Fruit fly (Drosophila melanogaster) whole organism, embryonic: Measurements from ENCODE around the gene SoYb.

ENCODE experiments used
- Atf-2 ChIP-seq: fragments of 200-800 bp; sonication (Bioruptor generic); optimal IDR thresholded peaks from 2 replicates; lab custom pipeline; 2016; ENCODE audit warnings: missing biosample characterization, missing genetic modification characterization
- CG10147 ChIP-seq: fragments of 200-800 bp; sonication (Bioruptor generic); optimal IDR thresholded peaks from 2 replicates; lab custom pipeline; 2019; ENCODE audit warnings: missing biosample characterization, mild to moderate bottlenecking, missing genetic modification characterization, moderate library complexity
- CG11398 ChIP-seq: fragments of 200-800 bp; sonication (Bioruptor generic); optimal IDR thresholded peaks from 2 replicates; lab custom pipeline; 2016; ENCODE audit warnings: missing biosample characterization, missing genetic modification characterization
- CG12071 ChIP-seq: fragments of 200-800 bp; sonication (Bioruptor generic); optimal IDR thresholded peaks from 3 replicates; lab custom pipeline; 2018; ENCODE audit warnings: missing biosample characterization, mild to moderate bottlenecking, missing genetic modification characterization
- CG12155 ChIP-seq: fragments of 200-800 bp; sonication (Bioruptor generic); optimal IDR thresholded peaks from 3 replicates; lab custom pipeline; 2016; ENCODE audit warnings: missing biosample characterization, missing genetic modification characterization
- CG15479 ChIP-seq: fragments of 200-800 bp; sonication (Bioruptor generic); optimal IDR thresholded peaks from 3 replicates; lab custom pipeline; 2019; ENCODE audit warnings: missing biosample characterization, mild to moderate bottlenecking, missing genetic modification characterization, moderate library complexity
- CG16863 ChIP-seq: fragments of 200-800 bp; sonication (Bioruptor generic); optimal IDR thresholded peaks from 3 replicates; lab custom pipeline; 2016; ENCODE audit warnings: missing biosample characterization, missing genetic modification characterization
- CG17361 ChIP-seq: fragments of 200-800 bp; sonication (Bioruptor generic); IDR thresholded peaks from 3 replicates; pipeline ENCODE4 v1.3.6; 2022; ENCODE audit warnings: missing biosample characterization, missing genetic modification characterization
- CG1832 ChIP-seq: fragments of 200-800 bp; sonication (Bioruptor generic); optimal IDR thresholded peaks from 2 replicates; lab custom pipeline; 2017; ENCODE audit warnings: missing biosample characterization, mild to moderate bottlenecking, missing genetic modification characterization, inconsistent platforms
- CG31365 ChIP-seq: fragments of 200-800 bp; sonication (Bioruptor generic); optimal IDR thresholded peaks from 2 replicates; lab custom pipeline; 2018; ENCODE audit warnings: missing biosample characterization, mild to moderate bottlenecking, missing genetic modification characterization
- CG32532 ChIP-seq: fragments of 200-800 bp; sonication (Bioruptor generic); IDR thresholded peaks from 2 replicates; pipeline ENCODE4 v1.3.6; 2022; ENCODE audit warnings: missing biosample characterization, missing genetic modification characterization
- CG3847 ChIP-seq: fragments of 200-800 bp; sonication (Bioruptor generic); IDR thresholded peaks from 2 replicates; pipeline ENCODE4 v1.3.6; 2022; ENCODE audit warnings: missing biosample characterization, missing genetic modification characterization
- CG4730 ChIP-seq: fragments of 200-800 bp; sonication (Bioruptor generic); IDR thresholded peaks from 2 replicates; pipeline ENCODE4 v1.3.6; 2022; ENCODE audit warnings: missing biosample characterization, missing genetic modification characterization
- CG6765 ChIP-seq: fragments of 200-800 bp; sonication (Bioruptor generic); optimal IDR thresholded peaks from 3 replicates; lab custom pipeline; 2017; ENCODE audit warnings: missing biosample characterization, mild to moderate bottlenecking, missing genetic modification characterization
- CG6813 ChIP-seq: fragments of 200-800 bp; sonication (Bioruptor generic); optimal IDR thresholded peaks from 2 replicates; lab custom pipeline; 2017; ENCODE audit warnings: missing biosample characterization, missing genetic modification characterization, mild to moderate bottlenecking, moderate library complexity, missing genetic modification reagents
- CG7556 ChIP-seq: fragments of 200-800 bp; sonication (Bioruptor generic); optimal IDR thresholded peaks from 2 replicates; lab custom pipeline; 2017; ENCODE audit warnings: missing biosample characterization, mild to moderate bottlenecking, missing genetic modification characterization
- CG7745 ChIP-seq: fragments of 200-800 bp; sonication (Bioruptor generic); optimal IDR thresholded peaks from 2 replicates; lab custom pipeline; 2018; ENCODE audit warnings: missing biosample characterization, mild to moderate bottlenecking, missing genetic modification characterization, moderate library complexity
- CG8765 ChIP-seq: fragments of 200-800 bp; sonication (Bioruptor generic); IDR thresholded peaks from 2 replicates; pipeline ENCODE4 v1.3.6; 2022; ENCODE audit warnings: missing biosample characterization, missing genetic modification characterization
- CTCF ChIP-seq: fragments of 200-800 bp; sonication (Bioruptor generic); optimal IDR thresholded peaks from 2 replicates; lab custom pipeline; 2017; ENCODE audit warnings: missing biosample characterization, mild to moderate bottlenecking, missing genetic modification characterization, moderate library complexity
- Dad ChIP-seq: fragments of 200-800 bp; sonication (Bioruptor generic); optimal IDR thresholded peaks from 3 replicates; lab custom pipeline; 2016; ENCODE audit warnings: missing biosample characterization, missing genetic modification characterization
- E2f1 ChIP-seq: fragments of 200-800 bp; sonication (Bioruptor generic); IDR thresholded peaks from 2 replicates; pipeline ENCODE4 v1.3.6; 2022; ENCODE audit warnings: missing biosample characterization, missing genetic modification characterization
- Fer3 ChIP-seq: fragments of 200-800 bp; sonication (Bioruptor generic); optimal IDR thresholded peaks from 2 replicates; lab custom pipeline; 2018; ENCODE audit warnings: missing biosample characterization, mild to moderate bottlenecking, missing genetic modification characterization, moderate library complexity
- H2.0 ChIP-seq: fragments of 200-800 bp; sonication (Bioruptor generic); IDR thresholded peaks from 2 replicates; pipeline ENCODE4 v1.3.6; 2022; ENCODE audit warnings: missing biosample characterization, missing genetic modification characterization
- HmgZ ChIP-seq: fragments of 200-800 bp; sonication (Bioruptor generic); optimal IDR thresholded peaks from 2 replicates; lab custom pipeline; 2018; ENCODE audit warnings: missing biosample characterization, mild to moderate bottlenecking, missing genetic modification characterization
- Hmr ChIP-seq: fragments of 200-800 bp; sonication (Bioruptor generic); optimal IDR thresholded peaks from 3 replicates; lab custom pipeline; 2017; ENCODE audit warnings: mild to moderate bottlenecking, missing biosample characterization, missing genetic modification reagents, missing genetic modification characterization
- Kr ChIP-seq: fragments of 200-800 bp; sonication (Bioruptor generic); optimal IDR thresholded peaks from 2 replicates; lab custom pipeline; 2017; ENCODE audit warnings: missing biosample characterization, mild to moderate bottlenecking, missing genetic modification characterization
- Nf-YA ChIP-seq: fragments of 200-800 bp; sonication (Bioruptor generic); IDR thresholded peaks from 2 replicates; pipeline ENCODE4 v1.3.6; 2022; ENCODE audit warnings: missing biosample characterization, missing genetic modification characterization
- Optix ChIP-seq: fragments of 200-800 bp; sonication (Bioruptor generic); IDR thresholded peaks from 3 replicates; pipeline ENCODE4 v1.3.6; 2022; ENCODE audit warnings: missing biosample characterization, missing genetic modification characterization
- Ptx1 ChIP-seq: fragments of 200-800 bp; sonication (Bioruptor generic); IDR thresholded peaks from 2 replicates; pipeline ENCODE4 v1.3.6; 2022; ENCODE audit warnings: missing biosample characterization, missing genetic modification characterization
- Rx ChIP-seq: fragments of 200-800 bp; sonication (Bioruptor generic); IDR thresholded peaks from 2 replicates; pipeline ENCODE4 v1.3.6; 2022; ENCODE audit warnings: missing biosample characterization, missing genetic modification characterization
- Sry-β ChIP-seq: fragments of 200-800 bp; sonication (Bioruptor generic); optimal IDR thresholded peaks from 2 replicates; lab custom pipeline; 2018; ENCODE audit warnings: missing biosample characterization, mild to moderate bottlenecking, missing genetic modification characterization, moderate library complexity
- Tbp ChIP-seq: fragments of >200 bp; optimal IDR thresholded peaks from 2 replicates; lab custom pipeline; 2018; ENCODE audit warnings: missing biosample characterization, missing genetic modification characterization
- Xrp1 ChIP-seq: fragments of 200-800 bp; sonication (Bioruptor generic); IDR thresholded peaks from 2 replicates; pipeline ENCODE4 v1.3.6; 2022; ENCODE audit warnings: missing biosample characterization, missing genetic modification characterization
- YL-1 ChIP-seq: fragments of 200-800 bp; sonication (Bioruptor generic); optimal IDR thresholded peaks from 3 replicates; lab custom pipeline; 2017; ENCODE audit warnings: missing biosample characterization, mild to moderate bottlenecking, missing genetic modification characterization
- ac ChIP-seq: fragments of 200-800 bp; sonication (Bioruptor generic); optimal IDR thresholded peaks from 3 replicates; lab custom pipeline; 2017; ENCODE audit warnings: missing biosample characterization, mild to moderate bottlenecking, missing genetic modification characterization
- ara ChIP-seq: fragments of 200-800 bp; sonication (Bioruptor generic); IDR thresholded peaks from 2 replicates; pipeline ENCODE4 v1.3.6; 2022; ENCODE audit warnings: missing biosample characterization, missing genetic modification characterization
- az2 ChIP-seq: fragments of 200-800 bp; sonication (Bioruptor generic); optimal IDR thresholded peaks from 3 replicates; lab custom pipeline; 2016; ENCODE audit warnings: missing biosample characterization, missing genetic modification characterization
- bigmax ChIP-seq: fragments of 200-800 bp; sonication (Bioruptor generic); optimal IDR thresholded peaks from 2 replicates; lab custom pipeline; 2018; ENCODE audit warnings: missing biosample characterization, mild to moderate bottlenecking, missing genetic modification characterization
- br ChIP-seq: fragments of >200 bp; optimal IDR thresholded peaks from 2 replicates; lab custom pipeline; 2017
- chn ChIP-seq: fragments of 200-800 bp; sonication (Bioruptor generic); optimal IDR thresholded peaks from 2 replicates; lab custom pipeline; 2016; ENCODE audit warnings: missing biosample characterization, missing genetic modification characterization
- dimm ChIP-seq: fragments of 200-800 bp; sonication (Bioruptor generic); IDR thresholded peaks from 2 replicates; pipeline ENCODE4 v1.3.6; 2022; ENCODE audit warnings: missing biosample characterization, missing genetic modification characterization
- ham ChIP-seq: fragments of 200-800 bp; sonication (Bioruptor generic); IDR thresholded peaks from 2 replicates; pipeline ENCODE4 v1.3.6; 2022; ENCODE audit warnings: missing biosample characterization, missing genetic modification characterization
- hb ChIP-seq: fragments of 200-800 bp; sonication (Bioruptor generic); IDR thresholded peaks from 3 replicates; pipeline ENCODE4 v1.3.6; 2022; ENCODE audit warnings: missing biosample characterization, missing genetic modification characterization; ENCODE audit not compliant: partially characterized antibody
- jigr1 ChIP-seq: fragments of 200-800 bp; sonication (Bioruptor generic); IDR thresholded peaks from 3 replicates; pipeline ENCODE4 v1.3.6; 2022; ENCODE audit warnings: missing biosample characterization, missing genetic modification characterization
- nau ChIP-seq: fragments of 200-800 bp; sonication (Bioruptor generic); optimal IDR thresholded peaks from 3 replicates; lab custom pipeline; 2017; ENCODE audit warnings: missing biosample characterization, mild to moderate bottlenecking, missing genetic modification characterization, missing genetic modification reagents
- pb ChIP-seq: fragments of 200-800 bp; sonication (Bioruptor generic); optimal IDR thresholded peaks from 3 replicates; lab custom pipeline; 2016; ENCODE audit warnings: missing biosample characterization, missing genetic modification characterization
- shn ChIP-seq: fragments of 200-800 bp; sonication (Bioruptor generic); optimal IDR thresholded peaks from 3 replicates; lab custom pipeline; 2016; ENCODE audit warnings: missing biosample characterization, missing genetic modification characterization
- stwl ChIP-seq: fragments of 200-800 bp; sonication (Bioruptor generic); optimal IDR thresholded peaks from 3 replicates; lab custom pipeline; 2018; ENCODE audit warnings: missing biosample characterization, mild to moderate bottlenecking, missing genetic modification characterization, moderate library complexity
- tap ChIP-seq: fragments of 200-800 bp; optimal IDR thresholded peaks from 3 replicates; lab custom pipeline; 2019; ENCODE audit warnings: missing biosample characterization, mild to moderate bottlenecking, missing genetic modification characterization, moderate library complexity
- tio ChIP-seq: fragments of 200-800 bp; sonication (Bioruptor generic); optimal IDR thresholded peaks from 2 replicates; lab custom pipeline; 2017; ENCODE audit warnings: missing biosample characterization, missing genetic modification characterization, inconsistent platforms
- trem ChIP-seq: fragments of 200-800 bp; optimal IDR thresholded peaks from 3 replicates; lab custom pipeline; 2019; ENCODE audit warnings: missing biosample characterization, mild to moderate bottlenecking, missing genetic modification characterization, moderate library complexity
- unpg ChIP-seq: fragments of 200-800 bp; sonication (Bioruptor generic); optimal IDR thresholded peaks from 3 replicates; lab custom pipeline; 2018; ENCODE audit warnings: missing biosample characterization, mild to moderate bottlenecking, missing genetic modification characterization, moderate library complexity
- wdn ChIP-seq: fragments of 200-800 bp; sonication (Bioruptor generic); IDR thresholded peaks from 2 replicates; pipeline ENCODE4 v1.3.6; 2022; ENCODE audit warnings: missing biosample characterization, missing genetic modification characterization

Gene SoYb

DNA sequence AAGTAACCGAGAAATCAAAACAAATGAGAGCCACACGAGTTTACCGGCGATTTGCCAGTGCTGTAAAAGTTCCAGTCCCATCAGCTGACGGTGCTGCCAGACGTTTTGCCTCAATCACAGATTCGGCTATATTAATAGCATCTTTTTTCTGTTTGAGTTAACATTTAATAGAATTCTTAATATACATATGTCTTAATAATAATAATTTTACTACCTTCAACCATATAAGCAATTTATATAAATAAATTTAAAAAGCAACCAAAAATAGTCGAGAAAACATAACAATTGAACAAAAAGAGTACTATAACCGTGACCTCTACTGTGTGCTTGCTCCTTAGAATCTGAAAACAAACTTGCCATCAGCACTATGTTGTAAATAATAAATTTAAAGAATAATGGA is 48.4 kb downstream of the SoYb start, which contains the start of the genes CG13126 and CG4709 (continued):
- TF ChIP-seq stwl (tag; lab: Kevin White, UChicago) (peak; percentile 81), CG10147 (GFP tag; lab: Kevin White, UChicago) (peak; percentile 88), trem (tag; lab: Kevin White, UChicago) (peak; percentile 96), CG32532 (GFP tag; lab: Robert Waterston, UW) (peak; percentile 92), ac (GFP tag; lab: Kevin White, UChicago) (peak; percentile 39), chn (GFP tag; lab: Kevin White, UChicago) (peak; percentile 51), CG12155 (GFP tag; lab: Kevin White, UChicago) (peak; percentile 86), Dad (GFP tag; lab: Kevin White, UChicago) (peak; percentile 57), CG17361 (GFP tag; lab: Robert Waterston, UW) (peak; percentile 97), Ptx1 (GFP tag; lab: Robert Waterston, UW) (peak; percentile 93), br (lab: Kevin White, UChicago) (no peak), ham (no peak), bigmax (GFP tag; lab: Kevin White, UChicago) (no peak), CG6813 (GFP tag; lab: Kevin White, UChicago) (peak; percentile 90), E2f1 (GFP tag; lab: Robert Waterston, UW) (peak; percentile 87), az2 (GFP tag; lab: Kevin White, UChicago) (peak; percentile 92), ara (GFP tag; lab: Robert Waterston, UW) (peak; percentile 89), pb (GFP tag; lab: Kevin White, UChicago) (no peak), H2.0 (peak; percentile 82), wdn (GFP tag; lab: Robert Waterston, UW) (peak; percentile 71; the same call in 1 of the 2 replicates), tio (GFP tag; lab: Kevin White, UChicago) (peak; percentile 78), HmgZ (peak; percentile 85), Kr (GFP tag; lab: Kevin White, UChicago) (no peak), Xrp1 (GFP tag; lab: Robert Waterston, UW) (peak; percentile 97), unpg (peak; percentile 93), Rx (GFP tag; lab: Robert Waterston, UW) (peak; percentile 60), CG11398 (GFP tag; lab: Kevin White, UChicago) (no peak), tap (tag; lab: Kevin White, UChicago) (peak; percentile 92), CG8765 (peak; percentile 74), Atf-2 (GFP tag; lab: Kevin White, UChicago) (peak; percentile 10), CG7556 (GFP tag; lab: Kevin White, UChicago) (peak; percentile 92), Sry-β (GFP tag; lab: Kevin White, UChicago) (peak; percentile 61), jigr1 (peak; percentile 35; the same call in 1 of the 3 replicates), Tbp (no peak), CTCF (GFP tag; lab: Kevin White, UChicago) (peak; percentile 61), CG16863 (GFP tag; lab: Kevin White, UChicago) (peak; percentile 24), Hmr (GFP tag; lab: Kevin White, UChicago) (peak; percentile 91), nau (peak; percentile 85), CG31365 (peak; percentile 41), shn (GFP tag; lab: Kevin White, UChicago) (no peak), CG4730 (GFP tag; lab: Robert Waterston, UW) (peak; percentile 86), CG1832 (no peak), CG6765 (GFP tag; lab: Kevin White, UChicago) (peak; percentile 88), CG3847 (peak; percentile 84), Fer3 (tag; lab: Kevin White, UChicago) (peak; percentile 94), CG7745 (tag; lab: Kevin White, UChicago) (no peak), dimm (peak; percentile 45; the same call in 1 of the 2 replicates), Optix (GFP tag; lab: Robert Waterston, UW) (peak; percentile 66; the same call in 2 of the 3 replicates), YL-1 (GFP tag; lab: Kevin White, UChicago) (peak; percentile 85), hb (GFP tag; lab: Robert Waterston, UW) (no peak), CG12071 (GFP tag; lab: Kevin White, UChicago) (peak; percentile 29), Nf-YA (GFP tag; lab: Robert Waterston, UW) (peak; percentile 71), CG15479 (GFP tag; lab: Kevin White, UChicago) (no peak)
